Fruit fly (Drosophila melanogaster) whole organism, embryonic: ENCODE data around the gene FucTA.

Experiments used
- ATbp ChIP-seq: fragments of 200-800 bp; sonication (Bioruptor generic); optimal IDR thresholded peaks from 2 replicates; lab custom pipeline; 2017; ENCODE audit warnings: missing biosample characterization, mild to moderate bottlenecking, missing genetic modification characterization, missing genetic modification reagents
- Ada2b ChIP-seq: fragments of 200-800 bp; sonication (Bioruptor generic); IDR thresholded peaks from 2 replicates; pipeline ENCODE4 v1.3.6; 2022; ENCODE audit warnings: missing biosample characterization, missing genetic modification characterization
- Atf-2 ChIP-seq: fragments of 200-800 bp; sonication (Bioruptor generic); optimal IDR thresholded peaks from 2 replicates; lab custom pipeline; 2016; ENCODE audit warnings: missing biosample characterization, missing genetic modification characterization
- CG10209 ChIP-seq: fragments of 200-800 bp; sonication (Bioruptor generic); optimal IDR thresholded peaks from 3 replicates; lab custom pipeline; 2017; ENCODE audit warnings: missing biosample characterization, mild to moderate bottlenecking, missing genetic modification characterization, missing genetic modification reagents
- CG10959 ChIP-seq: fragments of 200-800 bp; sonication (Bioruptor generic); IDR thresholded peaks from 2 replicates; pipeline ENCODE4 v1.3.6; 2022; ENCODE audit warnings: missing biosample characterization, missing genetic modification characterization
- CG11560 ChIP-seq: fragments of 200-800 bp; sonication (Bioruptor generic); IDR thresholded peaks from 3 replicates; pipeline ENCODE4 v1.3.6; 2022; ENCODE audit warnings: missing biosample characterization, missing genetic modification characterization
- CG13894 ChIP-seq: fragments of 200-800 bp; sonication (Bioruptor generic); optimal IDR thresholded peaks from 3 replicates; lab custom pipeline; 2018; ENCODE audit warnings: missing biosample characterization, mild to moderate bottlenecking, missing genetic modification characterization, moderate library complexity
- CG15269 ChIP-seq: fragments of 200-800 bp; sonication (Bioruptor generic); optimal IDR thresholded peaks from 2 replicates; lab custom pipeline; 2018; ENCODE audit warnings: missing biosample characterization, mild to moderate bottlenecking, missing genetic modification characterization, moderate library complexity
- CG15479 ChIP-seq: fragments of 200-800 bp; sonication (Bioruptor generic); optimal IDR thresholded peaks from 3 replicates; lab custom pipeline; 2019; ENCODE audit warnings: missing biosample characterization, mild to moderate bottlenecking, missing genetic modification characterization, moderate library complexity
- CG16815 ChIP-seq: fragments of 200-800 bp; sonication (Bioruptor generic); optimal IDR thresholded peaks from 3 replicates; lab custom pipeline; 2017; ENCODE audit warnings: missing biosample characterization, mild to moderate bottlenecking, missing genetic modification characterization
- CG17385 ChIP-seq: fragments of 200-800 bp; sonication (Bioruptor generic); optimal IDR thresholded peaks from 3 replicates; lab custom pipeline; 2018; ENCODE audit warnings: missing biosample characterization, mild to moderate bottlenecking, missing genetic modification characterization
- CG17912 ChIP-seq: fragments of 200-800 bp; sonication (Bioruptor generic); optimal IDR thresholded peaks from 2 replicates; lab custom pipeline; 2018; ENCODE audit warnings: missing biosample characterization, mild to moderate bottlenecking, missing genetic modification characterization
- CG2875 ChIP-seq: fragments of 200-800 bp; sonication (Bioruptor generic); optimal IDR thresholded peaks from 2 replicates; lab custom pipeline; 2017; ENCODE audit warnings: missing biosample characterization, mild to moderate bottlenecking, missing genetic modification characterization, missing genetic modification reagents
- CG4424 ChIP-seq: fragments of 200-800 bp; sonication (Bioruptor generic); optimal IDR thresholded peaks from 3 replicates; lab custom pipeline; 2016; ENCODE audit warnings: missing biosample characterization, missing genetic modification characterization
- CG4617 ChIP-seq: fragments of 200-800 bp; sonication (Bioruptor generic); optimal IDR thresholded peaks from 3 replicates; lab custom pipeline; 2016; ENCODE audit warnings: missing biosample characterization, missing genetic modification characterization, borderline replicate concordance
- CG4707 ChIP-seq: fragments of 200-800 bp; sonication (Bioruptor generic); optimal IDR thresholded peaks from 2 replicates; lab custom pipeline; 2018; ENCODE audit warnings: missing biosample characterization, mild to moderate bottlenecking, missing genetic modification characterization, moderate library complexity
- CG6254 ChIP-seq: fragments of 200-800 bp; sonication (Bioruptor generic); optimal IDR thresholded peaks from 3 replicates; lab custom pipeline; 2017; ENCODE audit warnings: mild to moderate bottlenecking, missing biosample characterization, missing genetic modification reagents, missing genetic modification characterization
- CG6765 ChIP-seq: fragments of 200-800 bp; sonication (Bioruptor generic); optimal IDR thresholded peaks from 3 replicates; lab custom pipeline; 2017; ENCODE audit warnings: missing biosample characterization, mild to moderate bottlenecking, missing genetic modification characterization
- CG7839 ChIP-seq: fragments of 200-800 bp; sonication (Bioruptor generic); optimal IDR thresholded peaks from 3 replicates; lab custom pipeline; 2018; ENCODE audit warnings: missing biosample characterization, mild to moderate bottlenecking, missing genetic modification characterization, moderate library complexity
- CG7928 ChIP-seq: fragments of 200-800 bp; sonication (Bioruptor generic); optimal IDR thresholded peaks from 2 replicates; lab custom pipeline; 2017; ENCODE audit warnings: missing biosample characterization, mild to moderate bottlenecking, missing genetic modification characterization
- CG7963 ChIP-seq: fragments of 200-800 bp; sonication (Bioruptor generic); IDR thresholded peaks from 3 replicates; pipeline ENCODE4 v1.3.6; 2022; ENCODE audit warnings: missing biosample characterization, missing genetic modification characterization; ENCODE audit not compliant: partially characterized antibody
- CG9932 ChIP-seq: fragments of 200-800 bp; sonication (Bioruptor generic); IDR thresholded peaks from 2 replicates; pipeline ENCODE4 v1.3.6; 2022; ENCODE audit warnings: missing biosample characterization, missing genetic modification characterization
- CHES-1-like ChIP-seq: fragments of 200-800 bp; sonication (Bioruptor generic); optimal IDR thresholded peaks from 2 replicates; lab custom pipeline; 2016; ENCODE audit warnings: missing biosample characterization, missing genetic modification characterization
- D19A ChIP-seq: fragments of 200-800 bp; optimal IDR thresholded peaks from 3 replicates; lab custom pipeline; 2019; ENCODE audit warnings: missing biosample characterization, mild to moderate bottlenecking, missing genetic modification characterization, moderate library complexity
- Dbx ChIP-seq: fragments of 200-800 bp; sonication (Bioruptor generic); IDR thresholded peaks from 3 replicates; pipeline ENCODE4 v1.3.6; 2022; ENCODE audit warnings: missing biosample characterization, missing genetic modification characterization
- Dek ChIP-seq: fragments of 200-800 bp; sonication (Bioruptor generic); optimal IDR thresholded peaks from 3 replicates; lab custom pipeline; 2019; ENCODE audit warnings: missing biosample characterization, mild to moderate bottlenecking, missing genetic modification characterization, moderate library complexity
- Gsc ChIP-seq: fragments of 200-800 bp; sonication (Bioruptor generic); IDR thresholded peaks from 2 replicates; pipeline ENCODE4 v1.3.6; 2022; ENCODE audit warnings: missing biosample characterization, missing genetic modification characterization
- Hr51 ChIP-seq, 2 experiments: fragments of 200-800 bp; sonication (Bioruptor generic); optimal IDR thresholded peaks; 2 replicates in 1 of 2; 3 replicates in 1 of 2; lab custom pipeline; 2016 to 2018; ENCODE audit warnings: missing biosample characterization in 2 of 2, missing genetic modification characterization in 2 of 2, mild to moderate bottlenecking in 1 of 2, moderate library complexity in 1 of 2
- Max ChIP-seq: fragments of 200-800 bp; sonication (Bioruptor generic); optimal IDR thresholded peaks from 2 replicates; lab custom pipeline; 2016; ENCODE audit warnings: missing biosample characterization, mild to moderate bottlenecking, missing genetic modification characterization
- Oli ChIP-seq: fragments of 200-800 bp; sonication (Bioruptor generic); optimal IDR thresholded peaks from 2 replicates; lab custom pipeline; 2018; ENCODE audit warnings: missing biosample characterization, mild to moderate bottlenecking, missing genetic modification characterization, moderate library complexity
- Ravus ChIP-seq: fragments of 200-800 bp; sonication (Bioruptor generic); IDR thresholded peaks from 2 replicates; pipeline ENCODE4 v1.3.6; 2022; ENCODE audit warnings: missing biosample characterization, missing genetic modification characterization
- Trl ChIP-seq, 3 experiments: fragments of >200 bp in 2 of 3; fragments of 200-800 bp in 1 of 3; sonication (Bioruptor generic) in 1 of 3; optimal IDR thresholded peaks; 2 replicates in 1 of 3; 3 replicates in 2 of 3; lab custom pipeline; 2016 to 2017; ENCODE audit warnings: missing biosample characterization in 1 of 3, missing genetic modification characterization in 1 of 3
- btn ChIP-seq: fragments of 200-800 bp; sonication (Bioruptor generic); optimal IDR thresholded peaks from 2 replicates; lab custom pipeline; 2016; ENCODE audit warnings: missing biosample characterization, missing genetic modification characterization
- cato ChIP-seq: fragments of 200-800 bp; sonication (Bioruptor generic); optimal IDR thresholded peaks from 2 replicates; lab custom pipeline; 2016; ENCODE audit warnings: missing biosample characterization, missing genetic modification characterization, borderline replicate concordance
- chn ChIP-seq: fragments of 200-800 bp; sonication (Bioruptor generic); optimal IDR thresholded peaks from 2 replicates; lab custom pipeline; 2016; ENCODE audit warnings: missing biosample characterization, missing genetic modification characterization
- crp ChIP-seq, 2 experiments: fragments of 200-800 bp; sonication (Bioruptor generic); optimal IDR thresholded peaks; 2 replicates in 1 of 2; 3 replicates in 1 of 2; lab custom pipeline; 2017; ENCODE audit warnings: missing biosample characterization in 2 of 2, missing genetic modification characterization in 2 of 2, mild to moderate bottlenecking in 1 of 2, moderate library complexity in 1 of 2
- dmrt11E ChIP-seq: fragments of 200-800 bp; sonication (Bioruptor generic); optimal IDR thresholded peaks from 3 replicates; lab custom pipeline; 2018; ENCODE audit warnings: missing biosample characterization, mild to moderate bottlenecking, missing genetic modification characterization, moderate library complexity
- ewg ChIP-seq: fragments of 200-800 bp; sonication (Bioruptor generic); optimal IDR thresholded peaks from 3 replicates; lab custom pipeline; 2017; ENCODE audit warnings: mild to moderate bottlenecking, missing biosample characterization, missing genetic modification reagents, missing genetic modification characterization
- grn ChIP-seq: fragments of 200-800 bp; sonication (Bioruptor generic); optimal IDR thresholded peaks from 3 replicates; lab custom pipeline; 2017; ENCODE audit warnings: missing biosample characterization, missing genetic modification characterization
- her ChIP-seq: fragments of 200-800 bp; sonication (Bioruptor generic); optimal IDR thresholded peaks from 2 replicates; lab custom pipeline; 2016; ENCODE audit warnings: missing biosample characterization, missing genetic modification characterization
- p53 ChIP-seq: fragments of 200-800 bp; sonication (Bioruptor generic); optimal IDR thresholded peaks from 2 replicates; lab custom pipeline; 2016; ENCODE audit warnings: missing biosample characterization, missing genetic modification characterization
- phol ChIP-seq: fragments of 200-800 bp; sonication (Bioruptor generic); optimal IDR thresholded peaks from 3 replicates; lab custom pipeline; 2018; ENCODE audit warnings: missing biosample characterization, mild to moderate bottlenecking, missing genetic modification characterization, moderate library complexity
- pita ChIP-seq: fragments of 200-800 bp; sonication (Bioruptor generic); optimal IDR thresholded peaks from 2 replicates; lab custom pipeline; 2017; ENCODE audit warnings: missing biosample characterization, mild to moderate bottlenecking, missing genetic modification characterization
- pros ChIP-seq: fragments of 200-800 bp; sonication (Bioruptor generic); optimal IDR thresholded peaks from 3 replicates; lab custom pipeline; 2019; ENCODE audit warnings: missing biosample characterization, mild to moderate bottlenecking, missing genetic modification characterization, moderate library complexity
- pum ChIP-seq: fragments of 200-800 bp; sonication (Bioruptor generic); optimal IDR thresholded peaks from 2 replicates; lab custom pipeline; 2016; ENCODE audit warnings: missing biosample characterization, missing genetic modification characterization
- sd ChIP-seq: fragments of 200-800 bp; sonication (Bioruptor generic); optimal IDR thresholded peaks from 3 replicates; lab custom pipeline; 2018; ENCODE audit warnings: missing biosample characterization, mild to moderate bottlenecking, missing genetic modification characterization, moderate library complexity
- seq ChIP-seq: fragments of 200-800 bp; sonication (Bioruptor generic); IDR thresholded peaks from 2 replicates; pipeline ENCODE4 v1.3.6; 2022; ENCODE audit warnings: missing biosample characterization, missing genetic modification characterization
- tup ChIP-seq: fragments of 200-800 bp; sonication (Bioruptor generic); optimal IDR thresholded peaks from 2 replicates; lab custom pipeline; 2016; ENCODE audit warnings: missing biosample characterization, mild to moderate bottlenecking, missing genetic modification characterization, moderate library complexity
- vvl ChIP-seq: fragments of 200-800 bp; sonication (Bioruptor generic); IDR thresholded peaks from 2 replicates; pipeline ENCODE4 v1.3.6; 2022; ENCODE audit warnings: missing biosample characterization, missing genetic modification characterization

The FucTA gene

DNA sequence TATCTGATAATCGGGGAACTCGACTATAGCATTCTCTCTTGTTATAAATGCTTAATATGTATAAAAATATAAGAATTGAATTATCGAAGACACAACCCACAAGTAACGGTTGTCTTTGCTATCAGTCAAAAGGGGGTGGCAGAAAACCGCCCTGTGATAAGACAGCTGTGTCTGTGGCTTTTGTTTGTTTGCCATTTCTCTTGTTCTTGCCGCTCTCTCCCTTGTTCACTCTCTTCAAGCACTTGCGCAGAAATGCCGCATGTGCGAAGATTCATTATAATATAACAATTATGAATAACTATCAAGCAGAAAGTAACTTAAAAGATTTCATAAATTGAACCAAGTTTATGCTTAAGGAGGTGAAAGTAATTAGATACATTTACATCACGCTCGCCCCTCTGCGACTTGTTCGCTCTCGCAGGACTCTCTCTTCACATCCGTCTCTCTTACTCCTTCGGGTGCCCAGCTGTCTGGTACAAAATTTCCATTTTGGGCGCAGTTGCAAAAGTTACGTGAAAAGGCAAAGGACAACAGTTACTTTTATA is at the start of gene FucTA:
Gene FucTA, plus strand, starts transcription at position 495 of the 545 bp plus-strand sequence.
- TF ChIP-seq Max (GFP tag; lab: Kevin White, UChicago) = no peak
- TF ChIP-seq CG4424 (GFP tag; lab: Kevin White, UChicago) = no peak
- TF ChIP-seq grn (GFP tag; lab: Kevin White, UChicago) = no peak
- TF ChIP-seq cato (GFP tag; lab: Kevin White, UChicago) = no peak
- TF ChIP-seq crp (GFP tag; optimal IDR thresholded peaks at IDR 0.05; lab: Kevin White, UChicago) = peak in 1 of 2 experiments; percentile 44
- TF ChIP-seq seq (GFP tag; lab: Robert Waterston, UW) = peak; percentile 63
- TF ChIP-seq CG9932 = no peak
- no peak for TF ChIP-seq ATbp (GFP tag; lab: Kevin White, UChicago)
- no peak for TF ChIP-seq CG4617 (GFP tag; lab: Kevin White, UChicago)
- no peak for TF ChIP-seq Dek
- TF ChIP-seq D19A = no peak
- no peak for TF ChIP-seq CHES-1-like (GFP tag; lab: Kevin White, UChicago)
- TF ChIP-seq CG13894 (tag; lab: Kevin White, UChicago) = no peak
- no peak for TF ChIP-seq Ravus (GFP tag; lab: Robert Waterston, UW)
- no peak for TF ChIP-seq CG11560
- TF ChIP-seq ewg (GFP tag; lab: Kevin White, UChicago) = peak; percentile 81
- peak; percentile 60 for TF ChIP-seq pros (GFP tag; lab: Kevin White, UChicago)
- TF ChIP-seq CG7928 (GFP tag; lab: Kevin White, UChicago) = no peak
- no peak for TF ChIP-seq CG10209 (GFP tag; lab: Kevin White, UChicago)
- no peak for TF ChIP-seq CG17912
- peak; percentile 12 for TF ChIP-seq CG15479 (GFP tag; lab: Kevin White, UChicago)
- TF ChIP-seq pita = peak; percentile 30
- TF ChIP-seq CG10959 (GFP tag; lab: Robert Waterston, UW) = no peak
- TF ChIP-seq sd (tag; lab: Kevin White, UChicago) = no peak
- TF ChIP-seq Ada2b (GFP tag; lab: Robert Waterston, UW) = no peak
- TF ChIP-seq Atf-2 = no peak
- no peak for TF ChIP-seq Dbx (GFP tag; lab: Robert Waterston, UW)
- TF ChIP-seq Oli (tag; lab: Kevin White, UChicago) = no peak
- no peak for TF ChIP-seq CG6254 (GFP tag; lab: Kevin White, UChicago)
- TF ChIP-seq CG17385 (GFP tag; lab: Kevin White, UChicago) = peak; percentile 50
- no peak for TF ChIP-seq pum (GFP tag; lab: Kevin White, UChicago)
- peak in 1 of 2 experiments; percentile 30 for TF ChIP-seq Hr51 (GFP tag; optimal IDR thresholded peaks at IDR 0.05; lab: Kevin White, UChicago)
- TF ChIP-seq Trl (optimal IDR thresholded peaks at IDR 0.05; lab: Kevin White, UChicago) = peak; percentile 38 to 66
- no peak for TF ChIP-seq Trl (GFP tag; optimal IDR thresholded peaks at IDR 0.05; lab: Kevin White, UChicago)
- no peak for TF ChIP-seq CG7963 (GFP tag; lab: Robert Waterston, UW)
- TF ChIP-seq CG6765 (GFP tag; lab: Kevin White, UChicago) = no peak

DNA sequence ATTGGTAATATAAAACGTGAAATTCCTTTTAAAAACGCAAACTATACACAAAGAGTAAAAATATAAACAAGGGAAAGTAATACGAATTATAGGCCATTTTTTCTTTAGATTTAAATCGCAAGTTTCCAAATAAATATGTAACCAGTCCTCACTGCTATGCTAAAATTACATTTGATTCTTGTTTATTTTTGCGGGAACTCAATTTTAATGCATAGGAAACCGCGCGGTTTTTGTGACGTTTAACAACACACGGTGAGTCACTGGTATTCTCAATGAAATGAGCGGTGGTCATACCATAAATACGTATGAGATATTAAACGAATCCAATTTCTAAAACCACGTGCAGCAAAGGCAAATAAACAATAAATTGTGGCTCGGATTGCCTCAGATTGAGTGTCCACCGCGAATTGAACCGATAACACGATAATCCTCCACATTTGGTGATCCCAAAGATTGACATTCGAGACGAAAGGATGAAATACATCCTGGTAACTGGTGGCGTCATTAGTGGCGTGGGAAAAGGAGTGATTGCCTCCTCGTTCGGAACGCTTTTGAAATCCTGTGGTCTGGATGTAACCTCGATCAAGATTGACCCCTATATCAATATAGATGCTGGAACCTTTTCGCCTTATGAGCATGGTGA is 48.9 kb upstream of the FucTA start, which contains the start of gene Ctps:
Gene Ctps, plus strand, starts transcription at position 37 of the 643 bp plus-strand sequence.
- TF ChIP-seq CG16815 (GFP tag; lab: Kevin White, UChicago) = no peak
- TF ChIP-seq p53 = no peak
- no peak for TF ChIP-seq chn (GFP tag; lab: Kevin White, UChicago)
- TF ChIP-seq CG15269 (tag; lab: Kevin White, UChicago) = no peak
- peak; percentile 2 for TF ChIP-seq phol
- TF ChIP-seq vvl (GFP tag; lab: Robert Waterston, UW) = 0 out of 2 replicates have a peak, but pooled peaks have one; percentile 40
- no peak for TF ChIP-seq btn (GFP tag; lab: Kevin White, UChicago)
- no peak for TF ChIP-seq CG7839
- no peak for TF ChIP-seq CG2875 (GFP tag; lab: Kevin White, UChicago)
- no peak for TF ChIP-seq CG4707 (GFP tag; lab: Kevin White, UChicago)
- no peak for TF ChIP-seq Gsc
- no peak for TF ChIP-seq dmrt11E
- peak; percentile 50 for TF ChIP-seq her (GFP tag; lab: Kevin White, UChicago)
- no peak for TF ChIP-seq tup (GFP tag; lab: Kevin White, UChicago)
